Fruit fly (Drosophila melanogaster) whole organism, embryonic: Measurements from ENCODE around the gene bmm.

Experiments
- Aef1 ChIP-seq: fragments of 200-800 bp; sonication (Bioruptor generic); IDR thresholded peaks from 3 replicates; pipeline ENCODE4 v1.3.6; 2022; ENCODE audit warnings: missing biosample characterization, missing genetic modification characterization
- B-H1 ChIP-seq: fragments of 200-800 bp; sonication (Bioruptor generic); IDR thresholded peaks from 3 replicates; pipeline ENCODE4 v1.3.6; 2022; ENCODE audit warnings: missing biosample characterization, missing genetic modification characterization
- BEAF-32 ChIP-seq: fragments of 200-800 bp; sonication (Bioruptor generic); optimal IDR thresholded peaks from 3 replicates; lab custom pipeline; 2017; ENCODE audit warnings: missing biosample characterization, missing genetic modification characterization, mild to moderate bottlenecking, moderate library complexity, missing genetic modification reagents
- CG10959 ChIP-seq: fragments of 200-800 bp; sonication (Bioruptor generic); IDR thresholded peaks from 2 replicates; pipeline ENCODE4 v1.3.6; 2022; ENCODE audit warnings: missing biosample characterization, missing genetic modification characterization
- CG1233 ChIP-seq: fragments of 200-800 bp; sonication (Bioruptor generic); optimal IDR thresholded peaks from 4 replicates; lab custom pipeline; 2018; ENCODE audit warnings: missing biosample characterization, mild to moderate bottlenecking, missing genetic modification characterization
- CG12744 ChIP-seq: fragments of 200-800 bp; sonication (Bioruptor generic); optimal IDR thresholded peaks from 2 replicates; lab custom pipeline; 2016; ENCODE audit warnings: missing biosample characterization, missing genetic modification characterization
- CG13894 ChIP-seq: fragments of 200-800 bp; sonication (Bioruptor generic); optimal IDR thresholded peaks from 3 replicates; lab custom pipeline; 2018; ENCODE audit warnings: missing biosample characterization, mild to moderate bottlenecking, missing genetic modification characterization, moderate library complexity
- CG15073 ChIP-seq: fragments of 200-800 bp; sonication (Bioruptor generic); optimal IDR thresholded peaks from 2 replicates; lab custom pipeline; 2016; ENCODE audit warnings: missing biosample characterization, missing genetic modification characterization
- CG15696 ChIP-seq: fragments of 200-800 bp; sonication (Bioruptor generic); optimal IDR thresholded peaks from 2 replicates; lab custom pipeline; 2019; ENCODE audit warnings: missing biosample characterization, mild to moderate bottlenecking, missing genetic modification characterization, moderate library complexity
- CG17385 ChIP-seq: fragments of 200-800 bp; sonication (Bioruptor generic); optimal IDR thresholded peaks from 3 replicates; lab custom pipeline; 2018; ENCODE audit warnings: missing biosample characterization, mild to moderate bottlenecking, missing genetic modification characterization
- CG18599 ChIP-seq: fragments of 200-800 bp; sonication (Bioruptor generic); optimal IDR thresholded peaks from 3 replicates; lab custom pipeline; 2017; ENCODE audit warnings: missing biosample characterization, missing genetic modification characterization, mild to moderate bottlenecking, moderate library complexity, missing genetic modification reagents
- CG2712 ChIP-seq: fragments of 200-800 bp; optimal IDR thresholded peaks from 3 replicates; lab custom pipeline; 2019; ENCODE audit warnings: missing biosample characterization, mild to moderate bottlenecking, missing genetic modification characterization, moderate library complexity
- CG31224 ChIP-seq: fragments of 200-800 bp; sonication (Bioruptor generic); IDR thresholded peaks from 2 replicates; pipeline ENCODE4 v1.3.6; 2022; ENCODE audit warnings: missing biosample characterization, missing genetic modification characterization
- CG31441 ChIP-seq: fragments of 200-800 bp; sonication (Bioruptor generic); IDR thresholded peaks from 2 replicates; pipeline ENCODE4 v1.3.6; 2022; ENCODE audit warnings: missing biosample characterization, missing genetic modification characterization
- CG32532 ChIP-seq: fragments of 200-800 bp; sonication (Bioruptor generic); IDR thresholded peaks from 2 replicates; pipeline ENCODE4 v1.3.6; 2022; ENCODE audit warnings: missing biosample characterization, missing genetic modification characterization
- CG32767 ChIP-seq: fragments of 200-800 bp; sonication (Bioruptor generic); IDR thresholded peaks from 2 replicates; pipeline ENCODE4 v1.3.6; 2022; ENCODE audit warnings: missing biosample characterization, missing genetic modification characterization
- CG4360 ChIP-seq: fragments of 200-800 bp; sonication (Bioruptor generic); IDR thresholded peaks from 2 replicates; pipeline ENCODE4 v1.3.6; 2022; ENCODE audit warnings: missing biosample characterization, missing genetic modification characterization
- CG4424 ChIP-seq: fragments of 200-800 bp; sonication (Bioruptor generic); optimal IDR thresholded peaks from 3 replicates; lab custom pipeline; 2016; ENCODE audit warnings: missing biosample characterization, missing genetic modification characterization
- CG4617 ChIP-seq: fragments of 200-800 bp; sonication (Bioruptor generic); optimal IDR thresholded peaks from 3 replicates; lab custom pipeline; 2016; ENCODE audit warnings: missing biosample characterization, missing genetic modification characterization, borderline replicate concordance
- CG4820 ChIP-seq: fragments of 200-800 bp; sonication (Bioruptor generic); optimal IDR thresholded peaks from 3 replicates; lab custom pipeline; 2016; ENCODE audit warnings: missing biosample characterization, missing genetic modification characterization
- CG6272 ChIP-seq: fragments of 200-800 bp; sonication (Bioruptor generic); IDR thresholded peaks from 2 replicates; pipeline ENCODE4 v1.3.6; 2022; ENCODE audit warnings: missing biosample characterization, missing genetic modification characterization
- CG6765 ChIP-seq: fragments of 200-800 bp; sonication (Bioruptor generic); optimal IDR thresholded peaks from 3 replicates; lab custom pipeline; 2017; ENCODE audit warnings: missing biosample characterization, mild to moderate bottlenecking, missing genetic modification characterization
- CG6854 ChIP-seq: fragments of 200-800 bp; sonication (Bioruptor generic); optimal IDR thresholded peaks from 3 replicates; lab custom pipeline; 2017; ENCODE audit warnings: missing biosample characterization, mild to moderate bottlenecking, missing genetic modification characterization
- CG7745 ChIP-seq: fragments of 200-800 bp; sonication (Bioruptor generic); optimal IDR thresholded peaks from 2 replicates; lab custom pipeline; 2018; ENCODE audit warnings: missing biosample characterization, mild to moderate bottlenecking, missing genetic modification characterization, moderate library complexity
- CG9727 ChIP-seq: fragments of 200-800 bp; sonication (Bioruptor generic); optimal IDR thresholded peaks from 3 replicates; lab custom pipeline; 2017; ENCODE audit warnings: missing biosample characterization, mild to moderate bottlenecking, missing genetic modification characterization
- CG9932 ChIP-seq: fragments of 200-800 bp; sonication (Bioruptor generic); IDR thresholded peaks from 2 replicates; pipeline ENCODE4 v1.3.6; 2022; ENCODE audit warnings: missing biosample characterization, missing genetic modification characterization
- Dip2 ChIP-seq: fragments of 200-800 bp; sonication (Bioruptor generic); IDR thresholded peaks from 2 replicates; pipeline ENCODE4 v1.3.6; 2022; ENCODE audit warnings: missing biosample characterization, missing genetic modification characterization
- ERR ChIP-seq: fragments of 200-800 bp; sonication (Bioruptor generic); optimal IDR thresholded peaks from 2 replicates; lab custom pipeline; 2016; ENCODE audit warnings: missing biosample characterization, missing genetic modification characterization
- Fer3 ChIP-seq: fragments of 200-800 bp; sonication (Bioruptor generic); optimal IDR thresholded peaks from 2 replicates; lab custom pipeline; 2018; ENCODE audit warnings: missing biosample characterization, mild to moderate bottlenecking, missing genetic modification characterization, moderate library complexity
- Gsc ChIP-seq: fragments of 200-800 bp; sonication (Bioruptor generic); IDR thresholded peaks from 2 replicates; pipeline ENCODE4 v1.3.6; 2022; ENCODE audit warnings: missing biosample characterization, missing genetic modification characterization
- Hr39 ChIP-seq: fragments of >200 bp; optimal IDR thresholded peaks from 2 replicates; lab custom pipeline; 2017
- MESR4 ChIP-seq: fragments of 200-800 bp; sonication (Bioruptor generic); optimal IDR thresholded peaks from 2 replicates; lab custom pipeline; 2018; ENCODE audit warnings: missing biosample characterization, mild to moderate bottlenecking, missing genetic modification characterization, moderate library complexity
- Pdp1 ChIP-seq, 2 experiments: fragments of 200-800 bp; sonication (Bioruptor generic); optimal IDR thresholded peaks; 3 replicates each; lab custom pipeline; 2016; ENCODE audit warnings: missing biosample characterization in 2 of 2, missing genetic modification characterization in 2 of 2, mild to moderate bottlenecking in 1 of 2, moderate library complexity in 1 of 2
- Poxn ChIP-seq: fragments of 200-800 bp; sonication (Bioruptor generic); IDR thresholded peaks from 2 replicates; pipeline ENCODE4 v1.3.6; 2022; ENCODE audit warnings: missing biosample characterization, missing genetic modification characterization
- Scr ChIP-seq: fragments of 200-800 bp; sonication (Bioruptor generic); IDR thresholded peaks from 2 replicates; pipeline ENCODE4 v1.3.6; 2022; ENCODE audit warnings: missing biosample characterization, missing genetic modification characterization; ENCODE audit not compliant: partially characterized antibody
- Side ChIP-seq: fragments of 200-800 bp; sonication (Bioruptor generic); optimal IDR thresholded peaks from 2 replicates; lab custom pipeline; 2016; ENCODE audit warnings: missing biosample characterization, missing genetic modification characterization
- Trl ChIP-seq, 3 experiments: fragments of >200 bp in 2 of 3; fragments of 200-800 bp in 1 of 3; sonication (Bioruptor generic) in 1 of 3; optimal IDR thresholded peaks; 2 replicates in 1 of 3; 3 replicates in 2 of 3; lab custom pipeline; 2016 to 2017; ENCODE audit warnings: missing biosample characterization in 1 of 3, missing genetic modification characterization in 1 of 3
- Usf ChIP-seq: fragments of 200-800 bp; sonication (Bioruptor generic); optimal IDR thresholded peaks from 2 replicates; lab custom pipeline; 2017; ENCODE audit warnings: missing genotype, missing biosample characterization, missing genetic modification characterization
- ap ChIP-seq: fragments of 200-800 bp; sonication (Bioruptor generic); IDR thresholded peaks from 2 replicates; pipeline ENCODE4 v1.3.6; 2022; ENCODE audit warnings: missing biosample characterization, missing genetic modification characterization
- ci ChIP-seq: fragments of 200-800 bp; sonication (Bioruptor generic); IDR thresholded peaks from 3 replicates; pipeline ENCODE4 v1.3.6; 2022; ENCODE audit warnings: missing biosample characterization, missing genetic modification characterization
- croc ChIP-seq: fragments of 200-800 bp; sonication (Bioruptor generic); conservative IDR thresholded peaks from 3 replicates; pipeline ENCODE4 v1.3.6; 2022; ENCODE audit warnings: missing biosample characterization, missing genetic modification characterization
- esg ChIP-seq: fragments of 200-800 bp; sonication (Bioruptor generic); conservative IDR thresholded peaks from 2 replicates; pipeline ENCODE4 v1.3.6; 2022; ENCODE audit warnings: missing biosample characterization, missing genetic modification characterization
- eve ChIP-seq, 2 experiments: fragments of >200 bp; optimal IDR thresholded peaks; 2 replicates each; lab custom pipeline; 2017; ENCODE audit warnings: missing biosample characterization in 2 of 2, missing genetic modification characterization in 2 of 2
- fd96Cb ChIP-seq: fragments of 200-800 bp; sonication (Bioruptor generic); optimal IDR thresholded peaks from 2 replicates; lab custom pipeline; 2018; ENCODE audit warnings: missing biosample characterization, mild to moderate bottlenecking, missing genetic modification characterization, moderate library complexity
- gfzf ChIP-seq: fragments of 200-800 bp; sonication (Bioruptor generic); optimal IDR thresholded peaks from 2 replicates; lab custom pipeline; 2016; ENCODE audit warnings: missing biosample characterization, mild to moderate bottlenecking, missing genetic modification characterization, moderate library complexity
- ken ChIP-seq: fragments of 200-800 bp; sonication (Bioruptor generic); IDR thresholded peaks from 3 replicates; pipeline ENCODE4 v1.3.6; 2022; ENCODE audit warnings: missing biosample characterization, missing genetic modification characterization
- luna ChIP-seq: fragments of 200-800 bp; sonication (Bioruptor generic); optimal IDR thresholded peaks from 2 replicates; lab custom pipeline; 2016; ENCODE audit warnings: missing biosample characterization, missing genetic modification characterization
- nom ChIP-seq: fragments of 200-800 bp; sonication (Bioruptor generic); optimal IDR thresholded peaks from 2 replicates; lab custom pipeline; 2017; ENCODE audit warnings: missing biosample characterization, missing genetic modification characterization, mild to moderate bottlenecking, moderate library complexity, missing genetic modification reagents
- ro ChIP-seq: fragments of 200-800 bp; sonication (Bioruptor generic); IDR thresholded peaks from 2 replicates; pipeline ENCODE4 v1.3.6; 2022; ENCODE audit warnings: missing biosample characterization, missing genetic modification characterization
- tin ChIP-seq: fragments of 200-800 bp; sonication (Bioruptor generic); optimal IDR thresholded peaks from 3 replicates; lab custom pipeline; 2016; ENCODE audit warnings: missing biosample characterization, missing genetic modification characterization
- vnd ChIP-seq: fragments of 200-800 bp; sonication (Bioruptor generic); IDR thresholded peaks from 3 replicates; pipeline ENCODE4 v1.3.6; 2022; ENCODE audit warnings: missing biosample characterization, missing genetic modification characterization; ENCODE audit not compliant: partially characterized antibody

The bmm gene

DNA sequence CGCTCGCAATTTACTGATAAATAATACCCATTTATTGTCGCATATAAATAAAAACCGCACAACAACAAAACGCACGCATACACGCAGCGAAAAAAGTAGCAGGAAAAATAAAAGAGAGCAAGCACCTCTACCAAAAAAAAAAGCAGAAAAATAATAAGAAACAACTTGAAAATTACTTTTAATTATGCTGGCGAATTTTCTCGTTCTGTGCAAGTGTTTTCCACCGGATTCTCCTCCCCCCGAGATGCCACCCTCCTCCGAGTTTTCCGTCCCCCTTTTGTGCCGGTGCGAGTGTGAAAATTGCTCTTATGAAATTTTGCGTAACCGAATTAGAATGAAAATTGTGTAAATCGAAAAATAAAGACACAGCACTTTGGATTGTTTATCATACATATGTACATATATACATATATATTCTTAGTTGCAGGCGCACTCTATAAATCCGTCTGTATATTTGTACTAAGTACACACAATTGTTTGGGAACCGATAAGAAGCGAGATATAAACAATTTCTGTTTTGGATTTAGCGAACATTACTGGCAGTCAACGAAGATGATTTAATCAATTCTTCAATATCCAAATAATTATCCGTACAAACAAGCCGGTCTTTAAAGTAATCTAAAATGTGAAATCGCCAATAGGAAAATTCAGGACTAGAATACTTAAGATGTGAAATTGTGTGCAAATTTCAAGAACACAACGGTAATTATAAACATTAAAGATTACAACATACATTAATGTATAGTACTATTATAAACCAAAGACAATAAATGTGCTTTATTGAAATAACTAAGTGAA, 4.8 kb upstream of the bmm start (continued):
- TF ChIP-seq CG9727 (GFP tag; lab: Kevin White, UChicago) (no peak), CG32532 (GFP tag; lab: Robert Waterston, UW) (peak; percentile 47; the same call in 1 of the 2 replicates), CG31441 (GFP tag; lab: Robert Waterston, UW) (no peak), CG7745 (no peak), CG12744 (GFP tag; lab: Kevin White, UChicago) (no peak), CG6854 (GFP tag; lab: Kevin White, UChicago) (no peak), ERR (no peak), fd96Cb (no peak), CG6272 (GFP tag; lab: Robert Waterston, UW) (no peak), CG4360 (GFP tag; lab: Robert Waterston, UW) (0 out of 2 replicates have a peak, but pooled peaks have one; percentile 43), Pdp1 (GFP tag; optimal IDR thresholded peaks at IDR 0.05; lab: Kevin White, UChicago) (peak in 1 of 2 experiments; percentile 63), gfzf (no peak), Usf (GFP tag; lab: Kevin White, UChicago) (no peak), ro (GFP tag; lab: Robert Waterston, UW) (no peak), B-H1 (GFP tag; lab: Robert Waterston, UW) (peak; percentile 18; the same call in 1 of the 3 replicates), croc (GFP tag; lab: Robert Waterston, UW) (no peak), CG10959 (GFP tag; lab: Robert Waterston, UW) (no peak), esg (GFP tag; lab: Robert Waterston, UW) (no peak), Trl (optimal IDR thresholded peaks at IDR 0.05; lab: Kevin White, UChicago) (no peak), Trl (GFP tag; optimal IDR thresholded peaks at IDR 0.05; lab: Kevin White, UChicago) (no peak), ci (GFP tag; lab: Robert Waterston, UW) (0 out of 3 replicates have a peak, but pooled peaks have one; percentile 25), Poxn (no peak), MESR4 (no peak), ken (GFP tag; lab: Robert Waterston, UW) (0 out of 3 replicates have a peak, but pooled peaks have one; percentile 29), vnd (no peak), CG18599 (GFP tag; lab: Kevin White, UChicago) (no peak), CG15073 (GFP tag; lab: Kevin White, UChicago) (no peak), nom (GFP tag; lab: Kevin White, UChicago) (no peak), tin (no peak), Scr (GFP tag; lab: Robert Waterston, UW) (no peak), CG2712 (no peak), Aef1 (GFP tag; lab: Robert Waterston, UW) (no peak), Hr39 (no peak), CG17385 (GFP tag; lab: Kevin White, UChicago) (no peak), CG13894 (tag; lab: Kevin White, UChicago) (no peak)

DNA sequence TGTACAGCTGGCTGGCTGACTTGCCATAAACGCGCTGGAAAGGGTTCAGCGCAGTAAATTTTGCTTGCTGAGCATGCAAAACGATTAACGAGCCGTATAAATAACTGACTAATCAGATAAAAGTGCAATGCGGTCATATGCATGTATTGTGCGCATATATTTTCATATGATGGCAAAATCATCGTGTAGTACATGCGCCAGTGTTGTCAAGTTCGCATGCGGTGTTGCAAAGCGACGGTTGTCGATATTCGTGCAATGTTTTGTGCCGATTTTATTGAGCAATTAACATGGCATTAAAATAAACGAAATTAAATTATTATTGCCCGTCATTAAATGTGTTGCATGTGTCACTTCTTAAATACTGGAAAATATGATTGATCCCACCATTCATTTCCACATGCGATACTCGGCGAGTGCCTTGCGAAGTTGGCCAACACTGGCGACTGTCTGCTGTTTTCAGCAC, 3.9 kb upstream of the bmm start:
- TF ChIP-seq Dip2 (no peak), CG32767 (peak; percentile 74), CG4820 (peak; percentile 66), CG1233 (peak; percentile 50), CG31224 (GFP tag; lab: Robert Waterston, UW) (peak; percentile 64), ap (GFP tag; lab: Robert Waterston, UW) (peak; percentile 51; the same call in 1 of the 2 replicates), Gsc (GFP tag; lab: Robert Waterston, UW) (no peak), CG15696 (tag; lab: Kevin White, UChicago) (peak; percentile 36), Side (peak; percentile 87), eve (GFP tag; optimal IDR thresholded peaks at IDR 0.05; lab: Kevin White, UChicago) (no peak), CG4424 (peak; percentile 65), CG6765 (GFP tag; lab: Kevin White, UChicago) (no peak), CG4617 (GFP tag; lab: Kevin White, UChicago) (peak; percentile 98), CG9932 (GFP tag; lab: Robert Waterston, UW) (peak; percentile 90), Fer3 (tag; lab: Kevin White, UChicago) (peak; percentile 74), BEAF-32 (GFP tag; lab: Kevin White, UChicago) (peak; percentile 83), luna (GFP tag; lab: Kevin White, UChicago) (peak; percentile 56)
